Worm (Caenorhabditis elegans) whole organism, late embryonic: ENCODE measurements around the gene F10E9.3.

Experiments used
- C08G9.2 ChIP-seq: sonication (generic microtip); optimal IDR thresholded peaks from 2 replicates; lab custom pipeline; 2016; ENCODE audit warnings: mild to moderate bottlenecking, missing genetic modification characterization, moderate library complexity, missing compliant biosample characterization
- C38D4.7 ChIP-seq: fragments of 200-800 bp; sonication (Bioruptor generic); optimal IDR thresholded peaks from 2 replicates; lab custom pipeline; 2018; ENCODE audit warnings: mild to moderate bottlenecking, missing genetic modification characterization, moderate library complexity, missing compliant biosample characterization
- K02D7.2 ChIP-seq: sonication (generic microtip); optimal IDR thresholded peaks from 2 replicates; lab custom pipeline; 2017; ENCODE audit warnings: mild to moderate bottlenecking, missing genetic modification characterization, missing compliant biosample characterization
- K09A11.1 ChIP-seq: sonication (generic microtip); optimal IDR thresholded peaks from 2 replicates; lab custom pipeline; 2017; ENCODE audit warnings: antibody characterized with exemption, mild to moderate bottlenecking, missing genetic modification characterization, missing compliant biosample characterization; ENCODE audit not compliant: insufficient read depth
- T23F11.4 ChIP-seq: fragments of 200-800 bp; sonication (Bioruptor generic); optimal IDR thresholded peaks from 2 replicates; lab custom pipeline; 2018; ENCODE audit warnings: mild to moderate bottlenecking, missing genetic modification characterization, missing compliant biosample characterization
- ahr-1 ChIP-seq: sonication (generic microtip); optimal IDR thresholded peaks from 2 replicates; lab custom pipeline; 2016; ENCODE audit warnings: missing genetic modification characterization, missing compliant biosample characterization
- ama-1 ChIP-seq: fragments of 150-350 bp; optimal IDR thresholded peaks from 2 replicates; lab custom pipeline; 2014
- ceh-14 ChIP-seq: sonication (generic microtip); optimal IDR thresholded peaks from 2 replicates; lab custom pipeline; 2016; ENCODE audit warnings: missing genotype, missing genetic modification characterization, missing compliant biosample characterization
- ceh-2 ChIP-seq: sonication (generic microtip); optimal IDR thresholded peaks from 2 replicates; lab custom pipeline; 2016; ENCODE audit warnings: missing genotype, missing genetic modification characterization, missing compliant biosample characterization
- ceh-22 ChIP-seq: sonication (generic microtip); optimal IDR thresholded peaks from 2 replicates; lab custom pipeline; 2017; ENCODE audit warnings: missing biosample characterization, missing genetic modification characterization
- ceh-24 ChIP-seq: sonication (generic microtip); optimal IDR thresholded peaks from 2 replicates; lab custom pipeline; 2016; ENCODE audit warnings: mild to moderate bottlenecking, missing genetic modification characterization, missing compliant biosample characterization
- ceh-30 ChIP-seq: fragments of 150-350 bp; optimal IDR thresholded peaks from 2 replicates; lab custom pipeline; 2014; ENCODE audit warnings: missing biosample characterization, missing genetic modification characterization
- ceh-34 ChIP-seq: sonication (generic microtip); optimal IDR thresholded peaks from 2 replicates; lab custom pipeline; 2016; ENCODE audit warnings: mild to moderate bottlenecking, missing genetic modification characterization, missing compliant biosample characterization
- ceh-48 ChIP-seq: sonication (generic microtip); optimal IDR thresholded peaks from 2 replicates; lab custom pipeline; 2016; ENCODE audit warnings: missing genetic modification characterization, inconsistent platforms, missing compliant biosample characterization
- ceh-6 ChIP-seq: fragments of 200-800 bp; sonication (Bioruptor generic); optimal IDR thresholded peaks from 2 replicates; lab custom pipeline; 2018; ENCODE audit warnings: mild to moderate bottlenecking, missing genetic modification characterization, missing compliant biosample characterization
- che-1 ChIP-seq: sonication (generic microtip); optimal IDR thresholded peaks from 2 replicates; lab custom pipeline; 2016; ENCODE audit warnings: mild to moderate bottlenecking, missing genetic modification characterization, missing compliant biosample characterization
- dmd-4 ChIP-seq: sonication (generic microtip); optimal IDR thresholded peaks from 2 replicates; lab custom pipeline; 2016; ENCODE audit warnings: borderline replicate concordance, missing genetic modification characterization, missing compliant biosample characterization
- dve-1 ChIP-seq: sonication (generic microtip); optimal IDR thresholded peaks from 2 replicates; lab custom pipeline; 2017; ENCODE audit warnings: antibody characterized with exemption, mild to moderate bottlenecking, missing genetic modification characterization, missing compliant biosample characterization
- elt-2 ChIP-seq: sonication (generic microtip); optimal IDR thresholded peaks from 2 replicates; lab custom pipeline; 2016; ENCODE audit warnings: missing genetic modification reagents, missing genetic modification characterization, missing compliant biosample characterization
- elt-4 ChIP-seq: sonication (generic microtip); optimal IDR thresholded peaks from 2 replicates; lab custom pipeline; 2016; ENCODE audit warnings: missing genetic modification characterization, missing compliant biosample characterization
- ets-4 ChIP-seq: sonication (generic microtip); optimal IDR thresholded peaks from 2 replicates; lab custom pipeline; 2016; ENCODE audit warnings: missing genetic modification characterization, missing compliant biosample characterization
- fax-1 ChIP-seq: sonication (generic microtip); optimal IDR thresholded peaks from 2 replicates; lab custom pipeline; 2016; ENCODE audit warnings: missing genotype, missing genetic modification characterization, missing compliant biosample characterization
- fkh-6 ChIP-seq: sonication (generic microtip); optimal IDR thresholded peaks from 2 replicates; lab custom pipeline; 2016; ENCODE audit warnings: missing genetic modification characterization, missing compliant biosample characterization
- gmeb-2 ChIP-seq: sonication (generic microtip); optimal IDR thresholded peaks from 2 replicates; lab custom pipeline; 2016; ENCODE audit warnings: missing genetic modification characterization, inconsistent platforms, missing compliant biosample characterization
- hlh-15 ChIP-seq: sonication (generic microtip); optimal IDR thresholded peaks from 2 replicates; lab custom pipeline; 2016; ENCODE audit warnings: missing genetic modification characterization, missing compliant biosample characterization
- hlh-6 ChIP-seq: sonication (generic microtip); optimal IDR thresholded peaks from 2 replicates; lab custom pipeline; 2016; ENCODE audit warnings: missing genotype, missing genetic modification characterization, missing compliant biosample characterization
- hlh-8 ChIP-seq: sonication (generic microtip); optimal IDR thresholded peaks from 2 replicates; lab custom pipeline; 2016; ENCODE audit warnings: missing genotype, missing genetic modification characterization, missing compliant biosample characterization
- lin-11 ChIP-seq: fragments of 200-800 bp; sonication (Bioruptor generic); optimal IDR thresholded peaks from 2 replicates; lab custom pipeline; 2018; ENCODE audit warnings: mild to moderate bottlenecking, missing genetic modification characterization, missing compliant biosample characterization
- madf-2 ChIP-seq: sonication (generic microtip); optimal IDR thresholded peaks from 2 replicates; lab custom pipeline; 2017; ENCODE audit warnings: missing genetic modification characterization, missing compliant biosample characterization
- mec-3 ChIP-seq: sonication (generic microtip); optimal IDR thresholded peaks from 2 replicates; lab custom pipeline; 2016; ENCODE audit warnings: borderline replicate concordance, missing genetic modification characterization, missing compliant biosample characterization
- nfya-1 ChIP-seq: sonication (generic microtip); optimal IDR thresholded peaks from 2 replicates; lab custom pipeline; 2017; ENCODE audit warnings: missing genetic modification characterization, mild to moderate bottlenecking, missing compliant biosample characterization, antibody characterized with exemption, moderate library complexity
- nhr-232 ChIP-seq: sonication (generic microtip); optimal IDR thresholded peaks from 2 replicates; lab custom pipeline; 2016; ENCODE audit warnings: missing genetic modification characterization, missing compliant biosample characterization
- npax-4 ChIP-seq: sonication (generic microtip); optimal IDR thresholded peaks from 2 replicates; lab custom pipeline; 2016; ENCODE audit warnings: missing genetic modification characterization, missing compliant biosample characterization
- odd-2 ChIP-seq: sonication (generic microtip); optimal IDR thresholded peaks from 2 replicates; lab custom pipeline; 2017; ENCODE audit warnings: antibody characterized with exemption, mild to moderate bottlenecking, missing genetic modification characterization, missing compliant biosample characterization
- pat-9 ChIP-seq: fragments of 200-800 bp; sonication (Bioruptor generic); optimal IDR thresholded peaks from 2 replicates; lab custom pipeline; 2018; ENCODE audit warnings: mild to moderate bottlenecking, missing genetic modification characterization, moderate library complexity, missing compliant biosample characterization
- pax-1 ChIP-seq: fragments of 150-350 bp; optimal IDR thresholded peaks from 2 replicates; lab custom pipeline; 2014; ENCODE audit warnings: missing biosample characterization, missing genetic modification characterization
- pha-4 ChIP-seq: fragments of 150-350 bp; optimal IDR thresholded peaks from 2 replicates; lab custom pipeline; 2018; ENCODE audit warnings: missing biosample characterization, missing genetic modification reagents, missing genetic modification characterization
- pqm-1 ChIP-seq: sonication (generic microtip); optimal IDR thresholded peaks from 2 replicates; lab custom pipeline; 2016; ENCODE audit warnings: missing genetic modification characterization, missing compliant biosample characterization
- pros-1 ChIP-seq: fragments of 150-350 bp; optimal IDR thresholded peaks from 2 replicates; lab custom pipeline; 2014; ENCODE audit warnings: missing biosample characterization, missing genetic modification reagents, missing genetic modification characterization
- ref-2 ChIP-seq: sonication (generic microtip); optimal IDR thresholded peaks from 2 replicates; lab custom pipeline; 2016; ENCODE audit warnings: missing genetic modification characterization, missing compliant biosample characterization
- sdc-2 ChIP-seq: sonication (generic microtip); optimal IDR thresholded peaks from 2 replicates; lab custom pipeline; 2016; ENCODE audit warnings: missing genotype, missing genetic modification characterization, missing compliant biosample characterization
- sox-2 ChIP-seq: fragments of 200-800 bp; sonication (Bioruptor generic); IDR thresholded peaks from 2 replicates; pipeline ENCODE4 v1.3.6; 2022; ENCODE audit warnings: missing genetic modification reagents, missing genetic modification characterization, missing compliant biosample characterization
- sox-4 ChIP-seq: sonication (generic microtip); optimal IDR thresholded peaks from 2 replicates; lab custom pipeline; 2017; ENCODE audit warnings: mild to moderate bottlenecking, missing genetic modification characterization, inconsistent platforms, missing compliant biosample characterization
- tbx-7 ChIP-seq: sonication (generic microtip); optimal IDR thresholded peaks from 2 replicates; lab custom pipeline; 2016; ENCODE audit warnings: missing genotype, missing genetic modification characterization, missing compliant biosample characterization
- ttx-3 ChIP-seq: sonication (generic microtip); optimal IDR thresholded peaks from 2 replicates; lab custom pipeline; 2016; ENCODE audit warnings: missing genetic modification reagents, missing genetic modification characterization, missing compliant biosample characterization
- unc-3 ChIP-seq, 2 experiments: fragments of 200-800 bp in 1 of 2; sonication (Bioruptor generic) in 1 of 2; sonication (generic microtip) in 1 of 2; conservative IDR thresholded peaks in 1 of 2; optimal IDR thresholded peaks in 1 of 2; 2 replicates each; pipeline versions ENCODE4 v1.3.6 to Lab custom; 2016 to 2022; ENCODE audit warnings: missing compliant biosample characterization in 2 of 2, missing genetic modification characterization in 2 of 2, missing genetic modification reagents in 1 of 2
- unc-55 ChIP-seq: sonication (generic microtip); optimal IDR thresholded peaks from 2 replicates; lab custom pipeline; 2017; ENCODE audit warnings: missing biosample characterization, missing genetic modification reagents, missing genetic modification characterization
- unc-86 ChIP-seq: sonication (generic microtip); optimal IDR thresholded peaks from 2 replicates; lab custom pipeline; 2016; ENCODE audit warnings: missing genetic modification characterization, missing compliant biosample characterization
- zip-5 ChIP-seq: sonication (generic microtip); optimal IDR thresholded peaks from 2 replicates; lab custom pipeline; 2016; ENCODE audit warnings: missing genetic modification characterization, missing compliant biosample characterization
- ztf-16 ChIP-seq: sonication (generic microtip); optimal IDR thresholded peaks from 2 replicates; lab custom pipeline; 2017; ENCODE audit warnings: missing genetic modification characterization, missing compliant biosample characterization

Gene F10E9.3

DNA sequence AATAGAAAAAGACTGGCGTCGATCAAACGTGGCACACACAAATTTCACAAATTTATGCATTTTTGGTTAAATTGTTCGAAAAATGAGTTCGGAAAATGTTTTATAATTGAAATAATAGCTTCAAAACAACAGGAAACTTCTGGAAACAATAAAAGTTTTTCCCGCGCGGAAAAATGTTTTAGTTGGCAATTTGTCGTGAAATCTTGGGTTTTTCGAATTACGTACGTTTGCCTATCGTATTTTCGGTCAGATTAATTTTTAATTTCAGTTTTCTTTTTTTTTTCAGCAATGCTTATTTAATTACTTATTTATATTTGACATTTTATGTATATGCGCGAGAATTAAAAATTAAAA, 44.6 kb downstream of the F10E9.3 start:
- no peak for TF ChIP-seq ttx-3 (tag; lab: Kevin White, UChicago)
- no peak for TF ChIP-seq hlh-6 (tag; lab: Kevin White, UChicago)
- TF ChIP-seq ceh-30, result no peak
- TF ChIP-seq C38D4.7 (GFP tag; lab: Kevin White, UChicago), result no peak
- no peak for TF ChIP-seq ref-2
- TF ChIP-seq sox-4 (tag; lab: Kevin White, UChicago), result no peak
- TF ChIP-seq odd-2 (tag; lab: Kevin White, UChicago), result no peak
- TF ChIP-seq unc-86, result no peak
- TF ChIP-seq ama-1 (lab: Kevin White, UChicago), result no peak
- TF ChIP-seq dmd-4, result no peak
- no peak for TF ChIP-seq ceh-14 (tag; lab: Kevin White, UChicago)
- no peak for TF ChIP-seq elt-4 (tag; lab: Kevin White, UChicago)
- no peak for TF ChIP-seq unc-3 (GFP tag; conservative IDR thresholded peaks at IDR 0.05; lab: Robert Waterston, UW)
- TF ChIP-seq unc-3 (tag; optimal IDR thresholded peaks at IDR 0.05; lab: Kevin White, UChicago), result no peak
- TF ChIP-seq mec-3, result no peak
- no peak for TF ChIP-seq che-1 (tag; lab: Kevin White, UChicago)
- no peak for TF ChIP-seq C08G9.2 (tag; lab: Kevin White, UChicago)
- no peak for TF ChIP-seq ceh-34
- TF ChIP-seq nhr-232, result no peak
- TF ChIP-seq, all 69 proteins: peak for 0

DNA sequence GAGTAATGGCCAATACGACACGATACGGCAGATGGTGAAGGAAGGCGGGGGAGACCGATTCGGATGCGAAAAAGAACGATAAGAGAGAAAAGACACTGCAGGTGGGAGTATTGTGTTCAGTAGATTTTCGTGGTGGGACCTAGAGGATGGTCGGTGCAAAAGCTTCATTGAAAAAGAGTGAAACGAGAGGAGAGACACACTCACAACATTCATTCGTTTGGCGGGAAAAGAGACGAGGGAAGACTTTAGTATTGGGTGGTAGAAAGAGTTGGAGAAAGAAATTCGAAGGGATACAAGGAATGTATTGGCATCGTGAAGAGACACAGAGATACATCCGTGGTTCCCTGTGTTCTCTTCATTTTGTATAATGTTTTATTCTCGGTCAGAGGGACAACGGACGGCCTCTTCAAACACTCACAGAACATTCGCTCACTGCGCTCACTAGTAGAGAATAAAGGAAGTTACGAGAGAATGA, 45.6 kb downstream of the F10E9.3 start:
- no peak for TF ChIP-seq ceh-24
- TF ChIP-seq ceh-22 (tag; lab: Kevin White, UChicago), result no peak
- TF ChIP-seq nfya-1 (tag; lab: Kevin White, UChicago), result peak; percentile 87
- no peak for TF ChIP-seq gmeb-2 (tag; lab: Kevin White, UChicago)
- TF ChIP-seq pqm-1 (tag; lab: Kevin White, UChicago), result no peak
- TF ChIP-seq unc-86, result no peak
- TF ChIP-seq lin-11 (tag; lab: Kevin White, UChicago), result peak; percentile 8
- TF ChIP-seq C08G9.2 (tag; lab: Kevin White, UChicago), result no peak
- peak; percentile 37 for TF ChIP-seq tbx-7 (tag; lab: Kevin White, UChicago)
- TF ChIP-seq unc-55, result peak; percentile 14
- TF ChIP-seq sdc-2 (tag; lab: Kevin White, UChicago), result peak; percentile 7
- no peak for TF ChIP-seq pat-9 (tag; lab: Kevin White, UChicago)
- no peak for TF ChIP-seq madf-2 (tag; lab: Kevin White, UChicago)
- no peak for TF ChIP-seq mec-3
- no peak for TF ChIP-seq K09A11.1 (tag; lab: Kevin White, UChicago)
- peak; percentile 40 for TF ChIP-seq pros-1
- no peak for TF ChIP-seq ceh-30
- TF ChIP-seq ahr-1 (tag; lab: Kevin White, UChicago), result no peak
- TF ChIP-seq pha-4 (tag; lab: Kevin White, UChicago), result no peak
- peak; percentile 14 for TF ChIP-seq elt-2
- no peak for TF ChIP-seq C38D4.7 (GFP tag; lab: Kevin White, UChicago)
- no peak for TF ChIP-seq zip-5 (tag; lab: Kevin White, UChicago)
- TF ChIP-seq dve-1, result no peak
- TF ChIP-seq dmd-4, result no peak
- no peak for TF ChIP-seq T23F11.4 (GFP tag; lab: Kevin White, UChicago)
- TF ChIP-seq ceh-48 (tag; lab: Kevin White, UChicago), result no peak
- TF ChIP-seq fkh-6, result no peak
- TF ChIP-seq sox-2 (GFP tag; lab: Robert Waterston, UW), result no peak; the same call in 1 of the 2 replicates
- no peak for TF ChIP-seq hlh-8 (tag; lab: Kevin White, UChicago)
- TF ChIP-seq ama-1 (lab: Kevin White, UChicago), result no peak
- no peak for TF ChIP-seq K02D7.2 (tag; lab: Kevin White, UChicago)
- TF ChIP-seq ets-4 (tag; lab: Kevin White, UChicago), result no peak
- TF ChIP-seq ceh-14 (tag; lab: Kevin White, UChicago), result peak; percentile 37
- peak; percentile 39 for TF ChIP-seq ceh-2 (tag; lab: Kevin White, UChicago)
- TF ChIP-seq sox-4 (tag; lab: Kevin White, UChicago), result no peak
- TF ChIP-seq pax-1 (tag; lab: Kevin White, UChicago), result no peak
- no peak for TF ChIP-seq npax-4 (tag; lab: Kevin White, UChicago)
- no peak for TF ChIP-seq fax-1 (tag; lab: Kevin White, UChicago)
- TF ChIP-seq hlh-15 (tag; lab: Kevin White, UChicago), result no peak
- no peak for TF ChIP-seq odd-2 (tag; lab: Kevin White, UChicago)
- no peak for TF ChIP-seq elt-4 (tag; lab: Kevin White, UChicago)
- TF ChIP-seq ceh-6 (GFP tag; lab: Kevin White, UChicago), result no peak
- no peak for TF ChIP-seq nhr-232
- no peak for TF ChIP-seq ztf-16
